ENCODE assay signal across 5 worm cellular contexts in genomic region chrV:16129116-16129515, ce11.
TF ChIP-seq lines count a peak whose summit lies in the region.

No protein-coding gene starts in this region.

TF ChIP-seq in whole organism, L1 larva, 84 proteins besides CTCF, POLR2A, EP300 and RAD21:
- peak; percentile 20 for TF ChIP-seq elt-2 (tag; optimal IDR thresholded peaks at IDR 0.05; lab: Kevin White, UChicago)
- TF ChIP-seq unc-130 (tag; optimal IDR thresholded peaks at IDR 0.05; lab: Kevin White, UChicago), result no peak

TF ChIP-seq in whole organism, L2 larva, 48 proteins besides CTCF, POLR2A, EP300 and RAD21:
- no peak for TF ChIP-seq crh-2 (tag; optimal IDR thresholded peaks at IDR 0.05; lab: Kevin White, UChicago)
- no peak for TF ChIP-seq lin-39 (tag; optimal IDR thresholded peaks at IDR 0.05; lab: Kevin White, UChicago)
- no peak for TF ChIP-seq sma-9 (GFP tag; optimal IDR thresholded peaks at IDR 0.05; lab: Kevin White, UChicago)
- TF ChIP-seq sma-9 (tag; optimal IDR thresholded peaks at IDR 0.05; lab: Kevin White, UChicago), result no peak
- TF ChIP-seq gmeb-1 (tag; optimal IDR thresholded peaks at IDR 0.05; lab: Kevin White, UChicago), result no peak
- no peak for TF ChIP-seq nhr-77 (tag; optimal IDR thresholded peaks at IDR 0.05; lab: Kevin White, UChicago)
- peak; percentile 21 for TF ChIP-seq fos-1 (tag; optimal IDR thresholded peaks at IDR 0.05; lab: Kevin White, UChicago)
- TF ChIP-seq zag-1 (tag; optimal IDR thresholded peaks at IDR 0.05; lab: Kevin White, UChicago), result no peak

TF ChIP-seq in whole organism, L3 larva, 47 proteins besides CTCF, POLR2A, EP300 and RAD21:
- TF ChIP-seq pqm-1 (tag; optimal IDR thresholded peaks at IDR 0.05; lab: Kevin White, UChicago) (peak; percentile 74), elt-2 (tag; optimal IDR thresholded peaks at IDR 0.05; lab: Kevin White, UChicago) (peak; percentile 63), ceh-9 (tag; optimal IDR thresholded peaks at IDR 0.05; lab: Kevin White, UChicago) (no peak), pha-4 (tag; optimal IDR thresholded peaks at IDR 0.05; lab: Kevin White, UChicago) (peak; percentile 49), lin-15B (tag; optimal IDR thresholded peaks at IDR 0.05; lab: Kevin White, UChicago) (no peak)
TF ChIP-seq in whole organism, L3 larva: peak in this region for 3.

TF ChIP-seq in whole organism, L4 larva, 104 proteins besides CTCF, POLR2A, EP300 and RAD21:
- no peak for TF ChIP-seq daf-16 (GFP tag; optimal IDR thresholded peaks at IDR 0.05; lab: Kevin White, UChicago)
- TF ChIP-seq daf-16 (tag; optimal IDR thresholded peaks at IDR 0.05; lab: Kevin White, UChicago), result peak; percentile 38
- no peak for TF ChIP-seq duxl-1 (tag; optimal IDR thresholded peaks at IDR 0.05; lab: Kevin White, UChicago; ENCODE audit: poor library complexity)
- TF ChIP-seq daf-12 (tag; optimal IDR thresholded peaks at IDR 0.05; lab: Kevin White, UChicago), result no peak
- no peak for TF ChIP-seq ces-1 (GFP tag; optimal IDR thresholded peaks at IDR 0.05; lab: Kevin White, UChicago)
- TF ChIP-seq aha-1 (tag; lab: Kevin White, UChicago), result no peak
- no peak for TF ChIP-seq nhr-237 (tag; optimal IDR thresholded peaks at IDR 0.05; lab: Kevin White, UChicago)
- TF ChIP-seq nhr-10 (tag; optimal IDR thresholded peaks at IDR 0.05; lab: Kevin White, UChicago), result no peak
- TF ChIP-seq hlh-30 (tag; optimal IDR thresholded peaks at IDR 0.05; lab: Kevin White, UChicago; ENCODE audit: insufficient read depth), result no peak
- TF ChIP-seq nhr-42 (GFP tag; IDR thresholded peaks at IDR 0.05; lab: Robert Waterston, UW), result no peak
- TF ChIP-seq unc-62 (GFP tag; optimal IDR thresholded peaks at IDR 0.05 in 1 of 2; lab: Kevin White, UChicago), result no peak
- TF ChIP-seq unc-62 (tag; optimal IDR thresholded peaks at IDR 0.05; lab: Kevin White, UChicago), result no peak
- no peak for TF ChIP-seq F44E2.7 (GFP tag; IDR thresholded peaks at IDR 0.05; lab: Robert Waterston, UW)
- TF ChIP-seq dve-1 (tag; optimal IDR thresholded peaks at IDR 0.05; lab: Kevin White, UChicago; ENCODE audit: insufficient read depth), result peak; percentile 38
- no peak for TF ChIP-seq php-3 (GFP tag; IDR thresholded peaks at IDR 0.05; lab: Robert Waterston, UW)
- no peak for TF ChIP-seq jun-1 (tag; optimal IDR thresholded peaks at IDR 0.05; lab: Kevin White, UChicago)
- no peak for TF ChIP-seq lir-3 (tag; optimal IDR thresholded peaks at IDR 0.05; lab: Kevin White, UChicago)
- TF ChIP-seq lin-13 (GFP tag; optimal IDR thresholded peaks at IDR 0.05; lab: Kevin White, UChicago), result no peak
- no peak for TF ChIP-seq unc-130 (GFP tag; optimal IDR thresholded peaks at IDR 0.05; lab: Kevin White, UChicago)
- TF ChIP-seq snpc-4 (tag; optimal IDR thresholded peaks at IDR 0.05; lab: Kevin White, UChicago), result no peak
- no peak for TF ChIP-seq set-16 (GFP tag; IDR thresholded peaks at IDR 0.05; lab: Robert Waterston, UW)
- peak; percentile 78 for TF ChIP-seq pqm-1 (tag; optimal IDR thresholded peaks at IDR 0.05; lab: Kevin White, UChicago)
- no peak for TF ChIP-seq egl-27 (tag; optimal IDR thresholded peaks at IDR 0.05; lab: Kevin White, UChicago)
- TF ChIP-seq unc-39 (tag; optimal IDR thresholded peaks at IDR 0.05; lab: Kevin White, UChicago), result no peak
- TF ChIP-seq ZK337.2 (GFP tag; IDR thresholded peaks at IDR 0.05; lab: Robert Waterston, UW), result no peak
- TF ChIP-seq ZK546.5 (tag; optimal IDR thresholded peaks at IDR 0.05; lab: Kevin White, UChicago), result no peak
- no peak for TF ChIP-seq Y48G9A.11 (GFP tag; IDR thresholded peaks at IDR 0.05; lab: Robert Waterston, UW)

TF ChIP-seq in whole organism, young adult, 124 proteins besides CTCF, POLR2A, EP300 and RAD21:
- TF ChIP-seq nhr-80 (tag; optimal IDR thresholded peaks at IDR 0.05; lab: Kevin White, UChicago), result peak; percentile 31
- TF ChIP-seq cebp-1 (GFP tag; IDR thresholded peaks at IDR 0.05; lab: Robert Waterston, UW), result no peak
- TF ChIP-seq cebp-1 (tag; optimal IDR thresholded peaks at IDR 0.05; lab: Kevin White, UChicago), result peak; percentile 29
- no peak for TF ChIP-seq ets-4 (GFP tag; optimal IDR thresholded peaks at IDR 0.05; lab: Kevin White, UChicago)
TF ChIP-seq in whole organism, young adult: peak in this region for 2.
